Fruit fly (Drosophila melanogaster) whole organism, embryonic: Measurements from ENCODE around the gene CG46026.

ENCODE experiments used
- Abd-B ChIP-seq: fragments of 200-800 bp; sonication (Bioruptor generic); optimal IDR thresholded peaks from 2 replicates; lab custom pipeline; 2018; ENCODE audit warnings: missing biosample characterization, mild to moderate bottlenecking, missing genetic modification characterization, moderate library complexity
- Adf1 ChIP-seq: fragments of 200-800 bp; sonication (Bioruptor generic); IDR thresholded peaks from 2 replicates; pipeline ENCODE4 v1.3.6; 2022; ENCODE audit warnings: missing biosample characterization, missing genetic modification characterization
- Aef1 ChIP-seq: fragments of 200-800 bp; sonication (Bioruptor generic); IDR thresholded peaks from 3 replicates; pipeline ENCODE4 v1.3.6; 2022; ENCODE audit warnings: missing biosample characterization, missing genetic modification characterization
- CG11247 ChIP-seq: fragments of 200-800 bp; sonication (Bioruptor generic); IDR thresholded peaks from 2 replicates; pipeline ENCODE4 v1.3.6; 2022; ENCODE audit warnings: missing biosample characterization, missing genetic modification characterization
- CG11398 ChIP-seq: fragments of 200-800 bp; sonication (Bioruptor generic); optimal IDR thresholded peaks from 2 replicates; lab custom pipeline; 2016; ENCODE audit warnings: missing biosample characterization, missing genetic modification characterization
- CG12155 ChIP-seq: fragments of 200-800 bp; sonication (Bioruptor generic); optimal IDR thresholded peaks from 3 replicates; lab custom pipeline; 2016; ENCODE audit warnings: missing biosample characterization, missing genetic modification characterization
- CG13296 ChIP-seq: fragments of 200-800 bp; sonication (Bioruptor generic); optimal IDR thresholded peaks from 3 replicates; lab custom pipeline; 2018; ENCODE audit warnings: missing biosample characterization, mild to moderate bottlenecking, missing genetic modification characterization
- CG15011 ChIP-seq: fragments of 200-800 bp; sonication (Bioruptor generic); optimal IDR thresholded peaks from 3 replicates; lab custom pipeline; 2018; ENCODE audit warnings: missing biosample characterization, mild to moderate bottlenecking, missing genetic modification characterization
- CG17829 ChIP-seq: fragments of 200-800 bp; optimal IDR thresholded peaks from 2 replicates; lab custom pipeline; 2019; ENCODE audit warnings: missing biosample characterization, mild to moderate bottlenecking, missing genetic modification characterization, moderate library complexity
- CG17912 ChIP-seq: fragments of 200-800 bp; sonication (Bioruptor generic); optimal IDR thresholded peaks from 2 replicates; lab custom pipeline; 2018; ENCODE audit warnings: missing biosample characterization, mild to moderate bottlenecking, missing genetic modification characterization
- CG2199 ChIP-seq: fragments of 200-800 bp; sonication (Bioruptor generic); IDR thresholded peaks from 3 replicates; pipeline ENCODE4 v1.3.6; 2022; ENCODE audit warnings: missing biosample characterization, missing genetic modification characterization
- CG31365 ChIP-seq: fragments of 200-800 bp; sonication (Bioruptor generic); optimal IDR thresholded peaks from 2 replicates; lab custom pipeline; 2018; ENCODE audit warnings: missing biosample characterization, mild to moderate bottlenecking, missing genetic modification characterization
- CG4360 ChIP-seq: fragments of 200-800 bp; sonication (Bioruptor generic); IDR thresholded peaks from 2 replicates; pipeline ENCODE4 v1.3.6; 2022; ENCODE audit warnings: missing biosample characterization, missing genetic modification characterization
- CG4617 ChIP-seq: fragments of 200-800 bp; sonication (Bioruptor generic); optimal IDR thresholded peaks from 3 replicates; lab custom pipeline; 2016; ENCODE audit warnings: missing biosample characterization, missing genetic modification characterization, borderline replicate concordance
- CG4707 ChIP-seq: fragments of 200-800 bp; sonication (Bioruptor generic); optimal IDR thresholded peaks from 2 replicates; lab custom pipeline; 2018; ENCODE audit warnings: missing biosample characterization, mild to moderate bottlenecking, missing genetic modification characterization, moderate library complexity
- CG4820 ChIP-seq: fragments of 200-800 bp; sonication (Bioruptor generic); optimal IDR thresholded peaks from 3 replicates; lab custom pipeline; 2016; ENCODE audit warnings: missing biosample characterization, missing genetic modification characterization
- CG6791 ChIP-seq: fragments of 200-800 bp; sonication (Bioruptor generic); IDR thresholded peaks from 3 replicates; pipeline ENCODE4 v1.3.6; 2022; ENCODE audit warnings: missing biosample characterization, missing genetic modification characterization; ENCODE audit not compliant: partially characterized antibody
- CG8388 ChIP-seq: fragments of 200-800 bp; sonication (Bioruptor generic); optimal IDR thresholded peaks from 2 replicates; lab custom pipeline; 2019; ENCODE audit warnings: missing biosample characterization, mild to moderate bottlenecking, missing genetic modification characterization, moderate library complexity
- CG8924 ChIP-seq: fragments of 200-800 bp; optimal IDR thresholded peaks from 3 replicates; lab custom pipeline; 2019; ENCODE audit warnings: missing biosample characterization, mild to moderate bottlenecking, missing genetic modification characterization, moderate library complexity
- CG9932 ChIP-seq: fragments of 200-800 bp; sonication (Bioruptor generic); IDR thresholded peaks from 2 replicates; pipeline ENCODE4 v1.3.6; 2022; ENCODE audit warnings: missing biosample characterization, missing genetic modification characterization
- CkIIα-i1 ChIP-seq: fragments of 200-800 bp; sonication (Bioruptor generic); IDR thresholded peaks from 2 replicates; pipeline ENCODE4 v1.3.6; 2022; ENCODE audit warnings: missing biosample characterization, missing genetic modification characterization
- CoRest ChIP-seq: fragments of 200-800 bp; sonication (Bioruptor generic); optimal IDR thresholded peaks from 3 replicates; lab custom pipeline; 2018; ENCODE audit warnings: missing biosample characterization, mild to moderate bottlenecking, missing genetic modification characterization, moderate library complexity
- Deaf1 ChIP-seq: fragments of 200-800 bp; optimal IDR thresholded peaks from 3 replicates; lab custom pipeline; 2019; ENCODE audit warnings: missing biosample characterization, mild to moderate bottlenecking, missing genetic modification characterization, moderate library complexity
- H15 ChIP-seq: fragments of 200-800 bp; sonication (Bioruptor generic); IDR thresholded peaks from 3 replicates; pipeline ENCODE4 v1.3.6; 2022; ENCODE audit warnings: missing biosample characterization, missing genetic modification characterization
- HLH4C ChIP-seq: fragments of 200-800 bp; sonication (Bioruptor generic); IDR thresholded peaks from 3 replicates; pipeline ENCODE4 v1.3.6; 2022; ENCODE audit warnings: missing biosample characterization, missing genetic modification characterization; ENCODE audit not compliant: partially characterized antibody
- Hey ChIP-seq: fragments of 200-800 bp; sonication (Bioruptor generic); optimal IDR thresholded peaks from 3 replicates; lab custom pipeline; 2018; ENCODE audit warnings: missing biosample characterization, mild to moderate bottlenecking, missing genetic modification characterization
- HmgZ ChIP-seq: fragments of 200-800 bp; sonication (Bioruptor generic); optimal IDR thresholded peaks from 2 replicates; lab custom pipeline; 2018; ENCODE audit warnings: missing biosample characterization, mild to moderate bottlenecking, missing genetic modification characterization
- Hmx ChIP-seq: fragments of 200-800 bp; sonication (Bioruptor generic); optimal IDR thresholded peaks from 2 replicates; lab custom pipeline; 2016; ENCODE audit warnings: missing biosample characterization, missing genetic modification characterization
- MBD-R2 ChIP-seq: fragments of 200-800 bp; sonication (Bioruptor generic); IDR thresholded peaks from 2 replicates; pipeline ENCODE4 v1.3.6; 2022; ENCODE audit warnings: missing biosample characterization, missing genetic modification characterization
- Med ChIP-seq: fragments of 200-800 bp; sonication (Bioruptor generic); peaks from one replicate; lab custom pipeline; 2016; ENCODE audit warnings: missing biosample characterization, missing genetic modification characterization, mild to moderate bottlenecking, inconsistent platforms, moderate library complexity
- Meics ChIP-seq: fragments of 200-800 bp; sonication (Bioruptor generic); optimal IDR thresholded peaks from 2 replicates; lab custom pipeline; 2017; ENCODE audit warnings: missing biosample characterization, mild to moderate bottlenecking, missing genetic modification characterization
- NC2α ChIP-seq: fragments of 200-800 bp; sonication (Bioruptor generic); optimal IDR thresholded peaks from 2 replicates; lab custom pipeline; 2016; ENCODE audit warnings: missing biosample characterization, missing genetic modification characterization
- Sox102F ChIP-seq: fragments of 200-800 bp; sonication (Bioruptor generic); optimal IDR thresholded peaks from 2 replicates; lab custom pipeline; 2018; ENCODE audit warnings: missing biosample characterization, mild to moderate bottlenecking, missing genetic modification characterization, moderate library complexity
- al ChIP-seq: fragments of 200-800 bp; sonication (Bioruptor generic); IDR thresholded peaks from 2 replicates; pipeline ENCODE4 v1.3.6; 2022; ENCODE audit warnings: missing biosample characterization, missing genetic modification characterization
- ara ChIP-seq: fragments of 200-800 bp; sonication (Bioruptor generic); IDR thresholded peaks from 2 replicates; pipeline ENCODE4 v1.3.6; 2022; ENCODE audit warnings: missing biosample characterization, missing genetic modification characterization
- caup ChIP-seq: fragments of 200-800 bp; sonication (Bioruptor generic); optimal IDR thresholded peaks from 3 replicates; lab custom pipeline; 2017; ENCODE audit warnings: missing biosample characterization, mild to moderate bottlenecking, missing genetic modification characterization, moderate library complexity; ENCODE audit not compliant: severe bottlenecking
- chif ChIP-seq, 2 experiments: fragments of 200-800 bp; sonication (Bioruptor generic); optimal IDR thresholded peaks; 3 replicates each; lab custom pipeline; 2016; ENCODE audit warnings: missing biosample characterization in 2 of 2, missing genetic modification characterization in 2 of 2
- fru ChIP-seq: fragments of >200 bp; optimal IDR thresholded peaks from 2 replicates; lab custom pipeline; 2017
- gce ChIP-seq: fragments of 200-800 bp; sonication (Bioruptor generic); IDR thresholded peaks from 3 replicates; pipeline ENCODE4 v1.3.6; 2022; ENCODE audit warnings: missing biosample characterization, missing genetic modification characterization
- jumu ChIP-seq: fragments of 200-800 bp; sonication (Bioruptor generic); optimal IDR thresholded peaks from 3 replicates; lab custom pipeline; 2016; ENCODE audit warnings: missing biosample characterization, missing genetic modification characterization
- kni ChIP-seq: fragments of 200-800 bp; sonication (Bioruptor generic); optimal IDR thresholded peaks from 3 replicates; lab custom pipeline; 2017; ENCODE audit warnings: mild to moderate bottlenecking, missing biosample characterization, missing genetic modification reagents, missing genetic modification characterization
- mld ChIP-seq: fragments of 200-800 bp; sonication (Bioruptor generic); IDR thresholded peaks from 3 replicates; pipeline ENCODE4 v1.3.6; 2022; ENCODE audit warnings: missing biosample characterization, missing genetic modification characterization; ENCODE audit not compliant: partially characterized antibody
- otp ChIP-seq: fragments of 200-800 bp; sonication (Bioruptor generic); IDR thresholded peaks from 3 replicates; pipeline ENCODE4, ENCODE4 v1.3.6; 2022; ENCODE audit warnings: missing biosample characterization, missing genetic modification characterization
- pan ChIP-seq, 4 experiments: fragments of >200 bp in 3 of 4; fragments of 200-800 bp in 1 of 4; sonication (Bioruptor generic) in 1 of 4; optimal IDR thresholded peaks in 3 of 4; IDR thresholded peaks in 1 of 4; 2 replicates each; pipeline versions ENCODE4 v1.3.6 to Lab custom; 2017 to 2022; ENCODE audit warnings: missing biosample characterization in 2 of 4, missing genetic modification characterization in 2 of 4, mixed read lengths in 1 of 4
- rib ChIP-seq: fragments of 200-800 bp; sonication (Bioruptor generic); IDR thresholded peaks from 2 replicates; pipeline ENCODE4 v1.3.6; 2022; ENCODE audit warnings: missing biosample characterization, missing genetic modification characterization
- run ChIP-seq: fragments of 200-800 bp; sonication (Bioruptor generic); optimal IDR thresholded peaks from 3 replicates; lab custom pipeline; 2018; ENCODE audit warnings: missing biosample characterization, mild to moderate bottlenecking, missing genetic modification characterization
- sisA ChIP-seq: fragments of 200-800 bp; sonication (Bioruptor generic); IDR thresholded peaks from 2 replicates; pipeline ENCODE4 v1.3.6; 2022; ENCODE audit warnings: missing biosample characterization, missing genetic modification characterization
- twi ChIP-seq: fragments of 200-800 bp; optimal IDR thresholded peaks from 2 replicates; lab custom pipeline; 2019; ENCODE audit warnings: missing biosample characterization, mild to moderate bottlenecking, missing genetic modification characterization, moderate library complexity
- unc-4 ChIP-seq: fragments of 200-800 bp; sonication (Bioruptor generic); IDR thresholded peaks from 2 replicates; pipeline ENCODE4 v1.3.6; 2022; ENCODE audit warnings: missing biosample characterization, missing genetic modification characterization; ENCODE audit not compliant: partially characterized antibody
- wor ChIP-seq: fragments of 200-800 bp; sonication (Bioruptor generic); IDR thresholded peaks from 2 replicates; pipeline ENCODE4 v1.3.6; 2022; ENCODE audit warnings: missing biosample characterization, missing genetic modification characterization

Gene CG46026

dm6 chr3R:6352893-6353623 lies 46.4 kb downstream of the CG46026 start (continued):
- TF ChIP-seq Adf1 (GFP tag; lab: Robert Waterston, UW): peak; percentile 83
- TF ChIP-seq CG31365 (tag; lab: Kevin White, UChicago): no peak
- peak; percentile 15 for TF ChIP-seq CG13296 (GFP tag; lab: Kevin White, UChicago)
- no peak for TF ChIP-seq CG9932
- no peak for TF ChIP-seq Abd-B (GFP tag; lab: Kevin White, UChicago)
- no peak for TF ChIP-seq chif (GFP tag; optimal IDR thresholded peaks at IDR 0.05; lab: Kevin White, UChicago)
- no peak for TF ChIP-seq fru (lab: Kevin White, UChicago)
- TF ChIP-seq Hmx (GFP tag; lab: Kevin White, UChicago): no peak
- 0 out of 3 replicates have a peak, but pooled peaks have one; percentile 9 for TF ChIP-seq otp (GFP tag; lab: Robert Waterston, UW)
- no peak for TF ChIP-seq twi (tag; lab: Kevin White, UChicago)
- TF ChIP-seq Deaf1: no peak
- TF ChIP-seq gce (GFP tag; lab: Robert Waterston, UW): no peak
- TF ChIP-seq CG11247: no peak
- no peak for TF ChIP-seq CG11398 (GFP tag; lab: Kevin White, UChicago)
- no peak for TF ChIP-seq CG17912 (GFP tag; lab: Kevin White, UChicago)
- TF ChIP-seq sisA: no peak
- TF ChIP-seq Sox102F (GFP tag; lab: Kevin White, UChicago): peak; percentile 54
- peak; percentile 76 for TF ChIP-seq CG4360
- TF ChIP-seq Meics (GFP tag; lab: Kevin White, UChicago): peak; percentile 32
- no peak for TF ChIP-seq HLH4C (GFP tag; lab: Robert Waterston, UW)
- TF ChIP-seq CG8388 (GFP tag; lab: Kevin White, UChicago): peak; percentile 5
- no peak for TF ChIP-seq ara (GFP tag; lab: Robert Waterston, UW)
- no peak for TF ChIP-seq caup (GFP tag; lab: Kevin White, UChicago)
- TF ChIP-seq kni (GFP tag; lab: Kevin White, UChicago): no peak
- no peak for TF ChIP-seq rib
- TF ChIP-seq CkIIα-i1 (GFP tag; lab: Robert Waterston, UW): no peak
- peak; percentile 54 for TF ChIP-seq Med (GFP tag; lab: Kevin White, UChicago)
- no peak for TF ChIP-seq NC2α (GFP tag; lab: Kevin White, UChicago)
- TF ChIP-seq mld (GFP tag; lab: Robert Waterston, UW): no peak
- TF ChIP-seq CG4707 (GFP tag; lab: Kevin White, UChicago): no peak
- peak; percentile 44 for TF ChIP-seq CoRest (tag; lab: Kevin White, UChicago)
- peak; percentile 17 for TF ChIP-seq run (tag; lab: Kevin White, UChicago)
- TF ChIP-seq CG6791 (GFP tag; lab: Robert Waterston, UW): no peak
- peak; percentile 4 for TF ChIP-seq jumu
- TF ChIP-seq H15: no peak
- TF ChIP-seq Hey (tag; lab: Kevin White, UChicago): no peak
- no peak for TF ChIP-seq CG15011 (GFP tag; lab: Kevin White, UChicago)
- TF ChIP-seq CG8924 (tag; lab: Kevin White, UChicago): peak; percentile 30
- TF ChIP-seq unc-4 (GFP tag; lab: Robert Waterston, UW): no peak
- no peak for TF ChIP-seq pan (optimal IDR thresholded peaks at IDR 0.05; lab: Kevin White, UChicago)
- no peak for TF ChIP-seq pan (GFP tag; optimal IDR thresholded peaks at IDR 0.05 in 1 of 2, IDR thresholded peaks at IDR 0.05 in 1 of 2)
- no peak for TF ChIP-seq CG2199
- TF ChIP-seq CG17829 (tag; lab: Kevin White, UChicago): peak; percentile 29
- no peak for TF ChIP-seq Aef1 (GFP tag; lab: Robert Waterston, UW)
- TF ChIP-seq al (GFP tag; lab: Robert Waterston, UW): no peak
- TF ChIP-seq CG4617: no peak
- TF ChIP-seq MBD-R2 (GFP tag; lab: Robert Waterston, UW): no peak
- TF ChIP-seq HmgZ (tag; lab: Kevin White, UChicago): no peak
- no peak for TF ChIP-seq CG12155 (GFP tag; lab: Kevin White, UChicago)
- no peak for TF ChIP-seq wor (GFP tag; lab: Robert Waterston, UW)
- TF ChIP-seq CG4820 (GFP tag; lab: Kevin White, UChicago): peak; percentile 45
